Worm (Caenorhabditis elegans): ENCODE data around the gene peli-1.

- TF ChIP-seq tbx-2 (tag; optimal IDR thresholded peaks at IDR 0.05) (peak; percentile 70), elt-1 (tag; optimal IDR thresholded peaks at IDR 0.05) (peak; percentile 37), elt-2 (tag; optimal IDR thresholded peaks at IDR 0.05) (peak; percentile 60), ZK546.5 (tag; optimal IDR thresholded peaks at IDR 0.05) (no peak), nhr-237 (tag; optimal IDR thresholded peaks at IDR 0.05) (no peak)
These were observed 21.1 kb upstream of the peli-1 start, which contains the start of the genes hmgs-1 and F25B4.4 for ce11 chrV:5684534-5684933.

All from whole organism, L3 larva.